Fruit fly (Drosophila melanogaster) whole organism, wandering third instar larva: Measurements from ENCODE around the gene CG3793.

Experiments
- Abd-B ChIP-seq: fragments of >200 bp; optimal IDR thresholded peaks from 2 replicates; lab custom pipeline; 2017; ENCODE audit warnings: missing biosample characterization, missing genetic modification characterization
- CG32264 ChIP-seq: fragments of 200-800 bp; sonication (Bioruptor generic); optimal IDR thresholded peaks from 2 replicates; lab custom pipeline; 2016; ENCODE audit warnings: missing biosample characterization, missing genetic modification characterization
- CG9705 ChIP-seq: fragments of 200-800 bp; sonication (Bioruptor generic); optimal IDR thresholded peaks from 2 replicates; lab custom pipeline; 2018; ENCODE audit warnings: missing biosample characterization, mild to moderate bottlenecking, missing genetic modification characterization
- CrebA ChIP-seq: fragments of 200-800 bp; sonication (Bioruptor generic); optimal IDR thresholded peaks from 2 replicates; lab custom pipeline; 2016; ENCODE audit warnings: missing biosample characterization, mild to moderate bottlenecking, missing genetic modification characterization, borderline replicate concordance
- Dfd ChIP-seq: fragments of >200 bp; optimal IDR thresholded peaks from 2 replicates; lab custom pipeline; 2017; ENCODE audit warnings: missing biosample characterization, missing genetic modification characterization
- Dif ChIP-seq: fragments of 200-275, 200-300 bp; sonication (Bioruptor generic); optimal IDR thresholded peaks from 2 replicates; lab custom pipeline; 2018; ENCODE audit warnings: missing biosample characterization, missing genetic modification characterization; ENCODE audit not compliant: partially characterized antibody
- GATAd ChIP-seq: sonication (Bioruptor generic); optimal IDR thresholded peaks from 2 replicates; lab custom pipeline; 2016; ENCODE audit warnings: missing biosample characterization, missing genetic modification characterization
- HLH106 ChIP-seq: fragments of 200-800 bp; optimal IDR thresholded peaks from 3 replicates; lab custom pipeline; 2019; ENCODE audit warnings: missing biosample characterization, mild to moderate bottlenecking, missing genetic modification characterization, moderate library complexity
- Hnf4 ChIP-seq: fragments of 200-800 bp; sonication (Bioruptor generic); optimal IDR thresholded peaks from 2 replicates; lab custom pipeline; 2016; ENCODE audit warnings: missing biosample characterization, mild to moderate bottlenecking, missing genetic modification characterization
- Hr78 ChIP-seq: fragments of >200 bp; optimal IDR thresholded peaks from 2 replicates; lab custom pipeline; 2017; ENCODE audit warnings: missing biosample characterization, missing genetic modification characterization
- Hr83 ChIP-seq: fragments of 200-300 bp; sonication (Bioruptor generic); optimal IDR thresholded peaks from 2 replicates; lab custom pipeline; 2016; ENCODE audit warnings: missing biosample characterization, mild to moderate bottlenecking, missing genetic modification characterization, moderate library complexity; ENCODE audit not compliant: poor library complexity, severe bottlenecking
- Jra ChIP-seq: sonication (Bioruptor generic); optimal IDR thresholded peaks from 2 replicates; lab custom pipeline; 2016; ENCODE audit warnings: missing biosample characterization, missing genetic modification characterization
- Mio ChIP-seq: sonication (Bioruptor generic); optimal IDR thresholded peaks from 2 replicates; lab custom pipeline; 2016; ENCODE audit warnings: missing biosample characterization, missing genetic modification characterization
- Myc ChIP-seq: fragments of >200 bp; optimal IDR thresholded peaks from 2 replicates; lab custom pipeline; 2017
- N ChIP-seq: fragments of >200 bp; optimal IDR thresholded peaks from 2 replicates; lab custom pipeline; 2018; ENCODE audit warnings: missing biosample characterization, missing external identifiers, missing genetic modification characterization
- OdsH ChIP-seq: fragments of 200-800 bp; sonication (Bioruptor generic); optimal IDR thresholded peaks from 2 replicates; lab custom pipeline; 2016; ENCODE audit warnings: missing biosample characterization, mild to moderate bottlenecking, missing genetic modification characterization
- Rel ChIP-seq, 2 experiments: fragments of 200-800 bp; sonication (Bioruptor generic) in 1 of 2; optimal IDR thresholded peaks; 2 replicates in 1 of 2; 3 replicates in 1 of 2; lab custom pipeline; 2016 to 2019; ENCODE audit warnings: mild to moderate bottlenecking in 2 of 2, missing biosample characterization in 2 of 2, missing genetic modification characterization in 2 of 2, moderate library complexity in 1 of 2
- Sp1 ChIP-seq: fragments of 200-800 bp; sonication (Bioruptor generic); optimal IDR thresholded peaks from 3 replicates; lab custom pipeline; 2019; ENCODE audit warnings: missing biosample characterization, mild to moderate bottlenecking, missing genetic modification characterization, moderate library complexity
- Vsx2 ChIP-seq: fragments of 200-300, 225-300 bp; sonication (Bioruptor generic); optimal IDR thresholded peaks from 2 replicates; lab custom pipeline; 2018; ENCODE audit warnings: missing biosample characterization, missing genetic modification characterization; ENCODE audit not compliant: partially characterized antibody
- br ChIP-seq: fragments of 200-800 bp; sonication (Bioruptor generic); optimal IDR thresholded peaks from 2 replicates; lab custom pipeline; 2016; ENCODE audit warnings: missing biosample characterization, missing genetic modification characterization
- brk ChIP-seq: fragments of 200-800 bp; sonication (Bioruptor generic); optimal IDR thresholded peaks from 2 replicates; lab custom pipeline; 2016; ENCODE audit warnings: missing biosample characterization, mild to moderate bottlenecking, missing genetic modification characterization
- dl ChIP-seq, 2 experiments: fragments of 175-275, 200-275 bp in 1 of 2; fragments of 200-275 bp in 1 of 2; sonication (Bioruptor generic); optimal IDR thresholded peaks; lab custom pipeline; 2018; ENCODE audit warnings: mild to moderate bottlenecking in 2 of 2, missing biosample characterization in 2 of 2, missing genetic modification characterization in 2 of 2, moderate library complexity in 2 of 2; ENCODE audit not compliant: partially characterized antibody in 2 of 2, insufficient read depth in 1 of 2
- dmrt93B ChIP-seq: fragments of 200-800 bp; sonication (Bioruptor generic); optimal IDR thresholded peaks from 2 replicates; lab custom pipeline; 2018; ENCODE audit warnings: missing biosample characterization, mild to moderate bottlenecking, missing genetic modification characterization
- dsf ChIP-seq: sonication (Bioruptor generic); optimal IDR thresholded peaks from 2 replicates; lab custom pipeline; 2016; ENCODE audit warnings: missing biosample characterization, missing genetic modification characterization, borderline replicate concordance
- ey ChIP-seq: fragments of 200-800 bp; sonication (Bioruptor generic); optimal IDR thresholded peaks from 2 replicates; lab custom pipeline; 2016; ENCODE audit warnings: missing biosample characterization, missing genetic modification characterization
- foxo ChIP-seq, 2 experiments: fragments of 200-800 bp; sonication (Bioruptor generic); optimal IDR thresholded peaks; 2 replicates in 1 of 2; 3 replicates in 1 of 2; lab custom pipeline; 2016 to 2017; ENCODE audit warnings: missing biosample characterization in 2 of 2, missing genetic modification characterization in 2 of 2
- fru ChIP-seq: fragments of 200-800 bp; sonication (Bioruptor generic); optimal IDR thresholded peaks from 3 replicates; lab custom pipeline; 2016; ENCODE audit warnings: missing biosample characterization, mild to moderate bottlenecking, missing genetic modification characterization
- h ChIP-seq: fragments of 200-800 bp; sonication (Bioruptor generic); optimal IDR thresholded peaks from 3 replicates; lab custom pipeline; 2016; ENCODE audit warnings: missing biosample characterization, mild to moderate bottlenecking, missing genetic modification characterization
- jim ChIP-seq: fragments of 175-275, 200-325 bp; sonication (Bioruptor generic); optimal IDR thresholded peaks from 2 replicates; lab custom pipeline; 2016; ENCODE audit warnings: missing biosample characterization, mild to moderate bottlenecking, missing genetic modification characterization
- lola ChIP-seq: fragments of >200 bp; optimal IDR thresholded peaks from 2 replicates; lab custom pipeline; 2017; ENCODE audit warnings: missing biosample characterization, missing genetic modification characterization
- pan ChIP-seq: fragments of >200 bp; optimal IDR thresholded peaks from 2 replicates; lab custom pipeline; 2017
- psq ChIP-seq: fragments of 200-800 bp; sonication (Bioruptor generic); optimal IDR thresholded peaks from 3 replicates; lab custom pipeline; 2017; ENCODE audit warnings: missing biosample characterization, mild to moderate bottlenecking, missing genetic modification characterization, moderate library complexity
- rgr ChIP-seq: fragments of 200-800 bp; sonication (Bioruptor generic); optimal IDR thresholded peaks from 3 replicates; lab custom pipeline; 2016; ENCODE audit warnings: missing biosample characterization, mild to moderate bottlenecking, missing genetic modification characterization
- sage ChIP-seq: fragments of 200-800 bp; sonication (Bioruptor generic); optimal IDR thresholded peaks from 2 replicates; lab custom pipeline; 2016; ENCODE audit warnings: missing biosample characterization, mild to moderate bottlenecking, missing genetic modification characterization
- sv ChIP-seq: fragments of 200-800 bp; sonication (Bioruptor generic); optimal IDR thresholded peaks from 3 replicates; lab custom pipeline; 2016; ENCODE audit warnings: missing biosample characterization, missing genetic modification characterization
- tai ChIP-seq: sonication (Bioruptor generic); optimal IDR thresholded peaks from 2 replicates; lab custom pipeline; 2016; ENCODE audit warnings: missing biosample characterization, missing genetic modification characterization
- usp ChIP-seq: fragments of >200 bp; optimal IDR thresholded peaks from 2 replicates; lab custom pipeline; 2017; ENCODE audit warnings: missing biosample characterization, missing genetic modification characterization
- woc ChIP-seq: sonication (Bioruptor generic); optimal IDR thresholded peaks from 2 replicates; lab custom pipeline; 2016; ENCODE audit warnings: missing biosample characterization, mild to moderate bottlenecking, missing genetic modification characterization

The CG3793 gene

dm6 chr2L:15745036-15745854, 18.8 kb upstream of the CG3793 start:
- TF ChIP-seq brk (GFP tag; lab: Kevin White, UChicago) (peak; percentile 2), Dif (GFP tag; lab: Kevin White, UChicago) (peak; percentile 75), usp (no peak), psq (peak; percentile 97), dl (GFP tag; optimal IDR thresholded peaks at IDR 0.05; lab: Kevin White, UChicago; ENCODE audit: insufficient read depth in 1 of 2, partially characterized antibody in 2 of 2) (peak; percentile 76 to 79), Vsx2 (no peak)

dm6 chr2L:15745989-15746388, 18.0 kb upstream of the CG3793 start:
- no peak for TF ChIP-seq psq
- no peak for TF ChIP-seq fru
- no peak for TF ChIP-seq dl (GFP tag; optimal IDR thresholded peaks at IDR 0.05; lab: Kevin White, UChicago; ENCODE audit: insufficient read depth in 1 of 2, partially characterized antibody in 2 of 2)
- no peak for TF ChIP-seq HLH106
- TF ChIP-seq h (GFP tag; lab: Kevin White, UChicago), result no peak
- no peak for TF ChIP-seq CrebA
- no peak for TF ChIP-seq sage (GFP tag; lab: Kevin White, UChicago)
- TF ChIP-seq GATAd (GFP tag; lab: Kevin White, UChicago), result no peak
- no peak for TF ChIP-seq sv (GFP tag; lab: Kevin White, UChicago)
- no peak for TF ChIP-seq OdsH (GFP tag; lab: Kevin White, UChicago)
- TF ChIP-seq foxo (GFP tag; optimal IDR thresholded peaks at IDR 0.05; lab: Kevin White, UChicago), result no peak
- TF ChIP-seq Hr83 (GFP tag; lab: Kevin White, UChicago), result no peak
- no peak for TF ChIP-seq Hnf4 (GFP tag; lab: Kevin White, UChicago)
- no peak for TF ChIP-seq Dfd (GFP tag; lab: Kevin White, UChicago)
- no peak for TF ChIP-seq Vsx2
- TF ChIP-seq Sp1 (GFP tag; lab: Kevin White, UChicago), result no peak
- no peak for TF ChIP-seq dmrt93B (GFP tag; lab: Kevin White, UChicago)
- no peak for TF ChIP-seq CG9705
- no peak for TF ChIP-seq Jra

dm6 chr2L:15746600-15747393, 17.2 kb upstream of the CG3793 start:
- no peak for TF ChIP-seq Abd-B (GFP tag; lab: Kevin White, UChicago)
- TF ChIP-seq CG32264 (GFP tag; lab: Kevin White, UChicago), result no peak
- no peak for TF ChIP-seq N
- peak; percentile 10 for TF ChIP-seq dsf
- no peak for TF ChIP-seq dl (GFP tag; optimal IDR thresholded peaks at IDR 0.05; lab: Kevin White, UChicago; ENCODE audit: insufficient read depth in 1 of 2, partially characterized antibody in 2 of 2)
- peak; percentile 51 for TF ChIP-seq ey (GFP tag; lab: Kevin White, UChicago)
- no peak for TF ChIP-seq pan (lab: Kevin White, UChicago)
- TF ChIP-seq h (GFP tag; lab: Kevin White, UChicago), result peak; percentile 57
- no peak for TF ChIP-seq GATAd (GFP tag; lab: Kevin White, UChicago)
- TF ChIP-seq CG9705, result peak; percentile 80
- peak; percentile 93 for TF ChIP-seq HLH106
- TF ChIP-seq Jra, result peak; percentile 24
- TF ChIP-seq Hr83 (GFP tag; lab: Kevin White, UChicago), result no peak
- TF ChIP-seq fru, result peak; percentile 51
- TF ChIP-seq jim (GFP tag; lab: Kevin White, UChicago), result no peak
- TF ChIP-seq Dif (GFP tag; lab: Kevin White, UChicago), result peak; percentile 31
- TF ChIP-seq psq, result peak; percentile 79
- peak; percentile 37 for TF ChIP-seq Hnf4 (GFP tag; lab: Kevin White, UChicago)
- peak; percentile 47 for TF ChIP-seq woc (GFP tag; lab: Kevin White, UChicago)
- no peak for TF ChIP-seq CrebA
- TF ChIP-seq sv (GFP tag; lab: Kevin White, UChicago), result peak; percentile 66
- TF ChIP-seq foxo (GFP tag; optimal IDR thresholded peaks at IDR 0.05; lab: Kevin White, UChicago), result peak in 1 of 2 experiments; percentile 87
- TF ChIP-seq usp, result no peak
- TF ChIP-seq OdsH (GFP tag; lab: Kevin White, UChicago), result peak; percentile 84
- peak; percentile 94 for TF ChIP-seq Sp1 (GFP tag; lab: Kevin White, UChicago)
- TF ChIP-seq dmrt93B (GFP tag; lab: Kevin White, UChicago), result no peak
- peak; percentile 12 for TF ChIP-seq brk (GFP tag; lab: Kevin White, UChicago)
- TF ChIP-seq br (GFP tag; lab: Kevin White, UChicago), result peak; percentile 61
- TF ChIP-seq Hr78, result no peak
- no peak for TF ChIP-seq lola (GFP tag; lab: Kevin White, UChicago)
- TF ChIP-seq Dfd (GFP tag; lab: Kevin White, UChicago), result no peak
- TF ChIP-seq Rel (GFP tag; optimal IDR thresholded peaks at IDR 0.05; lab: Kevin White, UChicago), result no peak
- peak; percentile 64 for TF ChIP-seq Rel (tag; optimal IDR thresholded peaks at IDR 0.05; lab: Kevin White, UChicago)
- no peak for TF ChIP-seq tai (GFP tag; lab: Kevin White, UChicago)
- peak; percentile 82 for TF ChIP-seq rgr (GFP tag; lab: Kevin White, UChicago)
- TF ChIP-seq Vsx2, result no peak
- no peak for TF ChIP-seq sage (GFP tag; lab: Kevin White, UChicago)
- no peak for TF ChIP-seq Myc
- no peak for TF ChIP-seq Mio (GFP tag; lab: Kevin White, UChicago)
